Worm (Caenorhabditis elegans): ENCODE data around the gene C33H5.16.

Gene C33H5.16

ce11 chrIV:7845585-7845984 is 42.4 kb upstream of the C33H5.16 start (continued):
- TF ChIP-seq lin-15B (tag; optimal IDR thresholded peaks at IDR 0.05) = peak; percentile 15
- peak; percentile 67 for TF ChIP-seq nhr-90 (tag; optimal IDR thresholded peaks at IDR 0.05; ENCODE audit: poor library complexity)
- peak; percentile 46 for TF ChIP-seq pax-3 (tag; optimal IDR thresholded peaks at IDR 0.05)
- peak; percentile 85 for TF ChIP-seq fkh-8 (tag; optimal IDR thresholded peaks at IDR 0.05)
- TF ChIP-seq skn-1 (tag; optimal IDR thresholded peaks at IDR 0.05) = peak; percentile 76
- peak; percentile 86 for TF ChIP-seq snu-23 (GFP tag; optimal IDR thresholded peaks at IDR 0.05)
- no peak for TF ChIP-seq sptf-1 (tag; optimal IDR thresholded peaks at IDR 0.05)
- peak; percentile 61 for TF ChIP-seq ztf-4 (tag; optimal IDR thresholded peaks at IDR 0.05)
- no peak for TF ChIP-seq ets-5 (GFP tag; IDR thresholded peaks at IDR 0.05)
- peak; percentile 39 to 54 (median 52) for TF ChIP-seq dpl-1 (GFP tag; optimal IDR thresholded peaks at IDR 0.05)
- no peak for TF ChIP-seq tlp-1 (tag; optimal IDR thresholded peaks at IDR 0.05)
- TF ChIP-seq rnt-1 (tag; optimal IDR thresholded peaks at IDR 0.05) = peak; percentile 67
- TF ChIP-seq ceh-82 (tag; optimal IDR thresholded peaks at IDR 0.05) = peak in 2 of 3 experiments; percentile 71 to 80
- no peak for TF ChIP-seq C34B4.2 (tag; optimal IDR thresholded peaks at IDR 0.05)
- peak; percentile 56 for TF ChIP-seq mab-9 (GFP tag; IDR thresholded peaks at IDR 0.05)
- TF ChIP-seq C04F5.9 (tag; optimal IDR thresholded peaks at IDR 0.05) = peak; percentile 1
- TF ChIP-seq nhr-71 (tag; optimal IDR thresholded peaks at IDR 0.05) = peak; percentile 85
- peak; percentile 62 to 66 for TF ChIP-seq lsy-2 (tag; optimal IDR thresholded peaks at IDR 0.05)
- TF ChIP-seq fos-1 (tag; optimal IDR thresholded peaks at IDR 0.05) = peak; percentile 41
- no peak for TF ChIP-seq zip-4 (GFP tag; optimal IDR thresholded peaks at IDR 0.05)
- no peak for TF ChIP-seq ceh-63 (GFP tag; optimal IDR thresholded peaks at IDR 0.05)
- no peak for TF ChIP-seq efl-3 (GFP tag; optimal IDR thresholded peaks at IDR 0.05)
- TF ChIP-seq fkh-10 (GFP tag; optimal IDR thresholded peaks at IDR 0.05) = peak; percentile 41
- peak; percentile 39 for TF ChIP-seq F16B12.6 (tag; optimal IDR thresholded peaks at IDR 0.05)
- TF ChIP-seq nhr-47 (tag; optimal IDR thresholded peaks at IDR 0.05) = peak; percentile 82
- peak; percentile 69 to 74 for TF ChIP-seq lin-35 (GFP tag; optimal IDR thresholded peaks at IDR 0.05)
- no peak for TF ChIP-seq hpl-2 (GFP tag; optimal IDR thresholded peaks at IDR 0.05)
- peak; percentile 63 for TF ChIP-seq xbp-1 (tag; optimal IDR thresholded peaks at IDR 0.05)
- TF ChIP-seq tbx-2 (tag; optimal IDR thresholded peaks at IDR 0.05) = peak; percentile 76
- peak; percentile 79 for TF ChIP-seq swsn-7 (tag; optimal IDR thresholded peaks at IDR 0.05)
- TF ChIP-seq lin-14 (GFP tag; optimal IDR thresholded peaks at IDR 0.05) = peak; percentile 96
- TF ChIP-seq jun-1 (tag; optimal IDR thresholded peaks at IDR 0.05) = peak; percentile 19
- TF ChIP-seq ztf-11 (tag; optimal IDR thresholded peaks at IDR 0.05) = peak in 1 of 2 experiments; percentile 70
- TF ChIP-seq isw-1 (GFP tag; IDR thresholded peaks at IDR 0.05) = peak; percentile 43
- no peak for TF ChIP-seq nhr-84 (tag; optimal IDR thresholded peaks at IDR 0.05)
- TF ChIP-seq egl-13 (tag; optimal IDR thresholded peaks at IDR 0.05) = peak; percentile 66
- no peak for TF ChIP-seq fkh-4 (tag; optimal IDR thresholded peaks at IDR 0.05; ENCODE audit: borderline replicate concordance)
- no peak for TF ChIP-seq C16A3.4 (tag; optimal IDR thresholded peaks at IDR 0.05)
- TF ChIP-seq mef-2 (tag; optimal IDR thresholded peaks at IDR 0.05) = peak; percentile 26
- TF ChIP-seq nhr-20 (tag; optimal IDR thresholded peaks at IDR 0.05) = peak; percentile 78
- no peak for TF ChIP-seq sup-37 (GFP tag; optimal IDR thresholded peaks at IDR 0.05)
- TF ChIP-seq blmp-1 (tag; optimal IDR thresholded peaks at IDR 0.05) = peak; percentile 6
- peak; percentile 73 for TF ChIP-seq nhr-19 (GFP tag; conservative IDR thresholded peaks at IDR 0.05)
- peak; percentile 54 for TF ChIP-seq dsc-1 (tag; optimal IDR thresholded peaks at IDR 0.05)
- peak; percentile 62 to 67 for TF ChIP-seq efl-1 (optimal IDR thresholded peaks at IDR 0.05)
- peak; percentile 38 to 93 for TF ChIP-seq efl-1 (GFP tag; optimal IDR thresholded peaks at IDR 0.05 in 1 of 2)

Measured in whole organism, L1 larva.